Worm (Caenorhabditis elegans) whole organism, mixed stage, embryonic: ENCODE measurements around the gene cutl-4.

Source experiments
- lsy-2 ChIP-seq: fragments of 150-350 bp; optimal IDR thresholded peaks from 2 replicates; lab custom pipeline; 2014; ENCODE audit warnings: missing biosample characterization, missing genetic modification characterization
- mab-5 ChIP-seq: fragments of 150-350 bp; optimal IDR thresholded peaks from 2 replicates; lab custom pipeline; 2014; ENCODE audit warnings: missing biosample characterization, missing genetic modification characterization
- nhr-12 ChIP-seq: fragments of 150-350 bp; optimal IDR thresholded peaks from 2 replicates; lab custom pipeline; 2014; ENCODE audit warnings: missing biosample characterization, missing genetic modification characterization
- ztf-11 ChIP-seq: fragments of 150-350 bp; optimal IDR thresholded peaks from 2 replicates; lab custom pipeline; 2014; ENCODE audit warnings: missing biosample characterization, missing genetic modification characterization

ce11 chrV:17746959-17747358, 7.3 kb upstream of the cutl-4 start, which contains the start of gene twk-36:
- no peak for TF ChIP-seq mab-5
- TF ChIP-seq nhr-12 (tag; lab: Kevin White, UChicago) = no peak
- no peak for TF ChIP-seq ztf-11
- no peak for TF ChIP-seq lsy-2 (tag; lab: Kevin White, UChicago)
